Fruit fly (Drosophila melanogaster) Kc167 (cell line): ENCODE measurements around the gene CG12288.

Experiments used
- Myc ChIP-seq: fragments of >200 bp; optimal IDR thresholded peaks from 2 replicates; lab custom pipeline; 2017; ENCODE audit warnings: missing external identifiers
- Sin3A ChIP-seq: fragments of >200 bp; optimal IDR thresholded peaks from 2 replicates; lab custom pipeline; 2018; ENCODE audit warnings: missing external identifiers
- h ChIP-seq: fragments of >200 bp; optimal IDR thresholded peaks from 3 replicates; lab custom pipeline; 2018; ENCODE audit warnings: missing external identifiers
- insv ChIP-seq: fragments of >200 bp; optimal IDR thresholded peaks from 3 replicates; lab custom pipeline; 2018; ENCODE audit warnings: missing external identifiers
- psq ChIP-seq: fragments of >200 bp; optimal IDR thresholded peaks from 2 replicates; lab custom pipeline; 2017; ENCODE audit warnings: missing external identifiers
- ttk ChIP-seq: sonication (Bioruptor generic); optimal IDR thresholded peaks from 2 replicates; lab custom pipeline; 2017; ENCODE audit warnings: missing external identifiers

CG12288 gene

DNA sequence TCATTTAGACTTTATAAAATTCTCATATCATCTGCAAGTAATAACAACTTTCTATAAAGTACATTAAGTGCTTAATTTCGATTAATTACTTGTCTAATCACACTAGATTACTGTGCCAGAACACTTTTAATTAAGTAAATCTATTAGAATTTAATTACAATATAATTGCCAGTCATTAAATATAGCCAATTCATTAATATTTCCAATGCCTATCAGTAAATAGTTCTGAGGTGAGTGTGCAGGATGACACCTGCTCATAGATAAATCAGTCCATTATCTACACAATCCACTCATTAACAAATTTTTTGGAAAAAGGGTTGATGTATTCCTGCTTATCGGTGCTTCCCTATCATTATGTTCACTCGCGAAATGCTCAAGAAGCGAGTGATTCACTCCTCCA, 17.3 kb downstream of the CG12288 start:
- TF ChIP-seq insv: no peak

dm6 chr2L:16882871-16883849, 18.9 kb downstream of the CG12288 start:
- TF ChIP-seq Myc (lab: Kevin White, UChicago) (no peak), insv (no peak), Sin3A (lab: Kevin White, UChicago) (no peak), ttk (no peak), h (lab: Kevin White, UChicago) (no peak), psq (no peak)

dm6 chr2L:16882372-16882771, 19.6 kb downstream of the CG12288 start:
- TF ChIP-seq h (lab: Kevin White, UChicago): no peak
- TF ChIP-seq psq: no peak
- no peak for TF ChIP-seq Myc (lab: Kevin White, UChicago)
- TF ChIP-seq insv: no peak
- TF ChIP-seq ttk: no peak
- TF ChIP-seq Sin3A (lab: Kevin White, UChicago): no peak

DNA sequence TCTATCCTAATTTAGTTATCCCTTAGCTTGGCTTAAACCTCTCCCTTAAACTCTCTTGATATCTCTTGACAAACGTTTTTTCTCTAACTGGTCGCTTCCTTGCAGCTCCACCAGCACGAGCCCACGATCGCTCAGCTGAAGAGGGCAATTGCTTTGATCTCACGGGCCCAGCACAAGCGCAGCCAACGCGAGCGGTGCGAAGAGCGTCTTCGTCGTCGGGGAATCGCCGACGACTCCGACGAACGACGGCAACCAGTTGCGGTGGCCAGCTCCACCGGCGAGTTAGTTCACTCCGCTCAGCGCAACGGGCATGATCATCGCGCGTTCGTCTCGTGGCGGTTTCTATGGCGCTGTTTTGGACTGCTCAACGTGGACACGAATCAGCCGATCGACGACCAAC, 21.1 kb downstream of the CG12288 start:
- TF ChIP-seq insv (no peak), Sin3A (lab: Kevin White, UChicago) (no peak), Myc (lab: Kevin White, UChicago) (no peak), psq (no peak), h (lab: Kevin White, UChicago) (no peak), ttk (no peak)

DNA sequence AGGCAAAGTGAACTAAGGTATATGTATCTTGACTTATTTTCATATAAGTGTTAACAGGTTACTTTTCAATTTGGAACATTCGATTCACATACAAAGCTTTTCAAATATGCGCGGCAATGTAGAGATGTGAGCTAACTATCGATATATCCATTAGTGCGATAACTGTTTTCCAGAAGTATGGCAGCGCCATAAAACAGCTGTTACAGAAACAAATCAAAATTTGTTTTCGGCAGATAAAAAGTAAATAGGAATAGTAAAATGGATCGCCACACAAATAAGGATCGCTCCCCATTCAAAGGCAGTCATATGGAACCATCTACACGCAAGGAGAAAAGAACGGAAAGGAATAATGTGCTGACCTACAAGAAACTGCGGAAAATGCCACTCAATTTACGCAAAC, 22.7 kb downstream of the CG12288 start, which contains the start of the genes CG32832, CG31743 and CG34313:
TSS of gene CG32832 (minus strand) at position 3 of the 400 bp plus-strand sequence.
TSS of gene CG31743 (plus strand) at position 230 of the 400 bp plus-strand sequence.
TSS of gene CG34313 (plus strand) at position 230 of the 400 bp plus-strand sequence.
- no peak for TF ChIP-seq h (lab: Kevin White, UChicago)
- TF ChIP-seq Myc (lab: Kevin White, UChicago): no peak
- no peak for TF ChIP-seq ttk
- no peak for TF ChIP-seq insv
- no peak for TF ChIP-seq psq
- TF ChIP-seq Sin3A (lab: Kevin White, UChicago): no peak

DNA sequence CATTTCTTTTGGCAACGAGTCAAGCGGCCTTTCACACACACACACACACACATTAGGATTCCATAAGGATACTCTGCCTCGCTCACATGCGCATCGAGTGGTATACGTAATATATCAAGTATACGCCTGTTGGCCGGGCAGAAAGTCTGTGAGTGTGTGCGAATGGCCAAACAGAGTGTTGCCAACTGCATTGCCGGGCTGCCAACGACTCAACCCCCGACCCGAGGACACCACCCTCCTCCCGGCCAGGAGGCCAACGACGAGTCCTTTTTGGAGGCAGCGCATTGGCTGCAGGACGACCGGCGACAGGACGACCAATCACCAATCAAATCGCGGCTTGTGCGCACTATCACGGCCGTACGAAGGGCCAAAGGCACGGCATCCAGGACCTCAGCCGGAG, 24.3 kb downstream of the CG12288 start:
- TF ChIP-seq ttk (no peak), psq (no peak), h (lab: Kevin White, UChicago) (no peak), insv (no peak), Sin3A (lab: Kevin White, UChicago) (no peak), Myc (lab: Kevin White, UChicago) (no peak)

DNA sequence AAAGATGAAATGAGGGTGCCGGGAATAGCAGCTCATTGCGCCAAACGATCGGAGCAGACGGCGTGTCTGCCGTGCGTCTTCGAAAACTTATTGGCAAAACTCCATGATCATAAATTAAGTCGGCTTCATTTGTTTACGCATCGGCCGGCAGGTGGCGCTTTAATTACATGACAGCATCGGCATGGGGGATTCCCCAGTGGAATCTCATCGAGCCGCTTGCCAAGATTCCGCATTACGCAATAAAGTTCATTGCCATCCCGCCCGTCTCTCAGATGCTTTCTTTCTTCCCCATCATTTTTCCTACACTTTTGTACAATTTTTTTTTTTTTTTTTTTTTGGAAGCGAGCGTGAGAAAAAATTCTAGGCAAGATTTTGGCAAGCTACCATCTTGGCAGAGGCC, 25.5 kb downstream of the CG12288 start:
- no peak for TF ChIP-seq h (lab: Kevin White, UChicago)
- TF ChIP-seq ttk: no peak
- TF ChIP-seq Sin3A (lab: Kevin White, UChicago): no peak
- TF ChIP-seq insv: no peak
- TF ChIP-seq psq: no peak
- no peak for TF ChIP-seq Myc (lab: Kevin White, UChicago)

DNA sequence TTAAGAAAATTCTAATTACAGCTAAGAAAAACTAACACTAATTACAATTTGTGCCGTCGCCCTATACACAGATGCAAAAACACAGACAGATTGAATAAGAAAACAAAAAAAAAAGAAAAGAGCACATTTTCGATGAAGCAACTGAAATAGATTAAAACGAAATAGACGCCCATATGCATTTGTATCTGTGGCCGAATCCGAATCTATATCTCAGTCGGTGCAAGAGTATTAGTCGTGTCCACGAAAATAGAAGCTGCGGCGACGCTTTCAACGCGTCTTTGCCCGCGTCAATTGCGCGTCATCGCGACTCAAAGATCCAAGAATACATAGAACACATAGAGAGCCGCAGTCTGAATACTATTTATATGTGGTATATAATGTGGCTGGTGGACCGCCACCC, 27.1 kb downstream of the CG12288 start:
- TF ChIP-seq Sin3A (lab: Kevin White, UChicago) (no peak), Myc (lab: Kevin White, UChicago) (no peak), h (lab: Kevin White, UChicago) (no peak), insv (no peak), ttk (no peak), psq (no peak)

DNA sequence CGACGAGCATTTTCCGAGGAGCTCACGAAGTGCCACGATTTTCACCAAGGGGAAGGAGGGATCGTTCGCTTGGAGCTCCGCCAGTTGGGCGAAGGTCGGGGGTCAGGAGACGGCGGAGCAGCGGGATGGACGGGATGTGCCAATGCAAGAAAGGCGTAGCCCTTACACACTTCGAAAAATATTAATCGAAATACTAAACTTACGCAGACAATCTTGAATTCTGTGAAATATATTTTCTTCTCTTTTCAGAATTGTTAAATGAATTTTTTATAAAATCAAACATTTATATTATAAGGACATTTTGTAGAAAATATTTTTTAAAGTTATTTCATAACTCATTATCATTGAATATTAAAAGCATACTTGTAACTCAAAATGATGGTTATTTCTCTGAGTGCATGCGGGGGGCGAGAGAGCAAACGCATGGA, 33.1 kb downstream of the CG12288 start:
- TF ChIP-seq insv: no peak
- TF ChIP-seq psq: no peak
- no peak for TF ChIP-seq h (lab: Kevin White, UChicago)
- no peak for TF ChIP-seq Sin3A (lab: Kevin White, UChicago)
- TF ChIP-seq ttk: no peak
- no peak for TF ChIP-seq Myc (lab: Kevin White, UChicago)

DNA sequence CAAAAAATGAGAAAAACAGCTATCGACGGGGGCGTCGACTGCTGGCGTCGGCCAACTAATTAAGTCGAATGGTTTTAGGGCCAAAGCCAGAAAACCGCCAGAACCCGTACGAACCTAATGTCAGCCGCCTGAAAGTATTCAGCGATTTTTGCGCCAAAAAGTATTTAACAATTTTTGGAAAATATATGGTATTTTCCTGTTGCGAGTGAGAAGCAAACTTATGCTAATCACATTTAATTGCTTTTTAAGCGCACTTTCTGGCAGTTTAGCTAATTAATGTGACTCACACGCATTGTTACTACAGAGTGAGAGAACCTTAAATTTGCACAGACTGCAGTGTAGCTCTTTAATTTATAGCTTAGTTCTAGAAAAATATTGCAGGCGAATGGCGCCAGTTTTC, 39.5 kb downstream of the CG12288 start:
- no peak for TF ChIP-seq psq
- TF ChIP-seq ttk: no peak
- TF ChIP-seq Sin3A (lab: Kevin White, UChicago): no peak
- TF ChIP-seq insv: no peak
- no peak for TF ChIP-seq Myc (lab: Kevin White, UChicago)
- no peak for TF ChIP-seq h (lab: Kevin White, UChicago)

- TF ChIP-seq psq: no peak
- TF ChIP-seq Sin3A (lab: Kevin White, UChicago): no peak
- no peak for TF ChIP-seq insv
- no peak for TF ChIP-seq Myc (lab: Kevin White, UChicago)
- no peak for TF ChIP-seq ttk
These were observed 40.9 kb downstream of the CG12288 start, which contains the start of gene CG6012 for dm6 chr2L:16861126-16861525. Gene CG6012 (minus strand): TSS chr2L:16861489.

DNA sequence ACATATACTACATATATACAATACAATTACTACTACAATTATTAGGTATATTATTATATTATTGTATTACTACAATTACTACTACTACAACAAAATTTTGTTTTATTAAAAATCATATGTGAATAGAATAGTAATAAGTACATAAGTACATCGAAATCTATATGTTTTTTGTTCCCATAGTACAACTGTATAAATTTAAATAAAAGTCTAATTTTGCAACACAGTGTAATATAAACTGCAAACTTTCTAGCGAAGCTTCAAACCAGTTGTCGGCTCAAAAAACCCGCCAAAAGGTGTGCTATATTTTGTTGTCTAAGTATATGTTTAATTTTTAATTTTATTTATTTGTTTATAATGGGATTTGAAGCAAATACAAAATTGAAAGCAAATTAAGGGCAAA, 42.5 kb downstream of the CG12288 start:
- TF ChIP-seq Myc (lab: Kevin White, UChicago) (no peak), psq (no peak), insv (no peak), h (lab: Kevin White, UChicago) (no peak), ttk (no peak), Sin3A (lab: Kevin White, UChicago) (no peak)

DNA sequence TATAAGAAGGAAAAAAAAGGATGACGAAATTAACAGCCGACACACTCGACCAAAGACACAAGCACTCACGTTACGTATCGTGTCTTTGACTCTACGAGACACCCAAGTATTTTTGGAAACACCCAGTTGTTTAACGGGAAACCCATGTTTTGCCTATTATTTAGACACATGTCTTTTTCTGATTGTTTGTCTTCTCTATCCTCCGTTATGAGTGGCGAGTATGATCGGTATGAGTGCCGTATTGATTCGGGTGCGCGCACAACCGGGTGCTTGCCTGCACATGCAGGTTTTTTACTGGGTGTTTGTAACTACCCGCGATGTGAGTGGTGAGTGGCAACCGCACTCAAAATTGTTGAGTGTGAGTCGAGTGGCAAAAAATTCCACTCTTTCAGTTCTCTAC, 42.9 kb downstream of the CG12288 start:
- TF ChIP-seq insv: no peak
- no peak for TF ChIP-seq h (lab: Kevin White, UChicago)
- no peak for TF ChIP-seq Sin3A (lab: Kevin White, UChicago)
- no peak for TF ChIP-seq ttk
- no peak for TF ChIP-seq Myc (lab: Kevin White, UChicago)
- TF ChIP-seq psq: no peak
